Worm (Caenorhabditis elegans) whole organism, L3 larva: ENCODE data around the gene ser-7.

Source experiments
- nhr-11 ChIP-seq: fragments of 150-350 bp; optimal IDR thresholded peaks from 2 replicates; lab custom pipeline; 2014; ENCODE audit warnings: missing biosample characterization, missing genetic modification characterization
- nhr-76 ChIP-seq: fragments of 150-350 bp; sonication (generic microtip); optimal IDR thresholded peaks from 5 replicates; lab custom pipeline; 2014; ENCODE audit warnings: missing biosample characterization, missing genetic modification characterization
- pha-4 ChIP-seq: fragments of 150-350 bp; optimal IDR thresholded peaks from 2 replicates; lab custom pipeline; 2014; ENCODE audit warnings: missing biosample characterization, missing genetic modification reagents, missing genetic modification characterization

- no peak for TF ChIP-seq nhr-76 (tag; lab: Kevin White, UChicago)
- TF ChIP-seq pha-4 (tag; lab: Kevin White, UChicago): peak; percentile 96
- no peak for TF ChIP-seq nhr-11 (tag; lab: Kevin White, UChicago)
Measured at ce11 chrX:2667779-2668178, 5.6 kb upstream of the ser-7 start, which contains the start of gene C09B7.2.
